Fruit fly (Drosophila melanogaster): ENCODE data around the gene for.

- no peak for TF ChIP-seq brk (GFP tag; optimal IDR thresholded peaks at IDR 0.05)
- TF ChIP-seq Myc (optimal IDR thresholded peaks at IDR 0.05), result no peak
- no peak for TF ChIP-seq CG9705 (GFP tag; optimal IDR thresholded peaks at IDR 0.05)
- TF ChIP-seq h (GFP tag; optimal IDR thresholded peaks at IDR 0.05), result no peak
These were observed 35.7 kb upstream of the for start, which contains the start of gene CG16704 for dm6 chr2L:3692466-3692865.
